Fruit fly (Drosophila melanogaster) whole organism, embryonic: ENCODE results near the gene CG17839.

Experiments used
- ATbp ChIP-seq: fragments of 200-800 bp; sonication (Bioruptor generic); optimal IDR thresholded peaks from 2 replicates; lab custom pipeline; 2017; ENCODE audit warnings: missing biosample characterization, mild to moderate bottlenecking, missing genetic modification characterization, missing genetic modification reagents
- BEAF-32 ChIP-seq: fragments of 200-800 bp; sonication (Bioruptor generic); optimal IDR thresholded peaks from 3 replicates; lab custom pipeline; 2017; ENCODE audit warnings: missing biosample characterization, missing genetic modification characterization, mild to moderate bottlenecking, moderate library complexity, missing genetic modification reagents
- CG10147 ChIP-seq: fragments of 200-800 bp; sonication (Bioruptor generic); optimal IDR thresholded peaks from 2 replicates; lab custom pipeline; 2019; ENCODE audit warnings: missing biosample characterization, mild to moderate bottlenecking, missing genetic modification characterization, moderate library complexity
- CG10321 ChIP-seq: fragments of 200-800 bp; sonication (Bioruptor generic); IDR thresholded peaks from 2 replicates; pipeline ENCODE4 v1.3.6; 2022; ENCODE audit warnings: missing biosample characterization, missing genetic modification characterization
- CG11696 ChIP-seq: fragments of 200-800 bp; sonication (Bioruptor generic); IDR thresholded peaks from 2 replicates; pipeline ENCODE4 v1.3.6; 2022; ENCODE audit warnings: missing biosample characterization, missing genetic modification characterization
- CG14050 ChIP-seq: fragments of 200-800 bp; sonication (Bioruptor generic); IDR thresholded peaks from 3 replicates; pipeline ENCODE4 v1.3.6; 2022; ENCODE audit warnings: missing biosample characterization, missing genetic modification characterization
- CG15601 ChIP-seq: fragments of 200-800 bp; sonication (Bioruptor generic); optimal IDR thresholded peaks from 3 replicates; lab custom pipeline; 2019; ENCODE audit warnings: missing biosample characterization, mild to moderate bottlenecking, missing genetic modification characterization, moderate library complexity
- CG16815 ChIP-seq: fragments of 200-800 bp; sonication (Bioruptor generic); optimal IDR thresholded peaks from 3 replicates; lab custom pipeline; 2017; ENCODE audit warnings: missing biosample characterization, mild to moderate bottlenecking, missing genetic modification characterization
- CG17612 ChIP-seq: fragments of 200-800 bp; sonication (Bioruptor generic); IDR thresholded peaks from 2 replicates; pipeline ENCODE4 v1.3.6; 2022; ENCODE audit warnings: missing biosample characterization, missing genetic modification characterization
- CG2116 ChIP-seq: fragments of 200-800 bp; sonication (Bioruptor generic); optimal IDR thresholded peaks from 3 replicates; lab custom pipeline; 2018; ENCODE audit warnings: missing biosample characterization, mild to moderate bottlenecking, missing genetic modification characterization
- CG2120 ChIP-seq: fragments of 200-800 bp; sonication (Bioruptor generic); optimal IDR thresholded peaks from 3 replicates; lab custom pipeline; 2016; ENCODE audit warnings: missing biosample characterization, missing genetic modification characterization
- CG2712 ChIP-seq: fragments of 200-800 bp; optimal IDR thresholded peaks from 3 replicates; lab custom pipeline; 2019; ENCODE audit warnings: missing biosample characterization, mild to moderate bottlenecking, missing genetic modification characterization, moderate library complexity
- CG32532 ChIP-seq: fragments of 200-800 bp; sonication (Bioruptor generic); IDR thresholded peaks from 2 replicates; pipeline ENCODE4 v1.3.6; 2022; ENCODE audit warnings: missing biosample characterization, missing genetic modification characterization
- CG3726 ChIP-seq: fragments of 200-800 bp; sonication (Bioruptor generic); IDR thresholded peaks from 3 replicates; pipeline ENCODE4, ENCODE4 v1.3.6; 2022; ENCODE audit warnings: missing biosample characterization, missing genetic modification characterization
- CG4328 ChIP-seq: fragments of 200-800 bp; sonication (Bioruptor generic); optimal IDR thresholded peaks from 3 replicates; lab custom pipeline; 2017; ENCODE audit warnings: missing biosample characterization, missing genetic modification reagents, missing genetic modification characterization
- CG7928 ChIP-seq: fragments of 200-800 bp; sonication (Bioruptor generic); optimal IDR thresholded peaks from 2 replicates; lab custom pipeline; 2017; ENCODE audit warnings: missing biosample characterization, mild to moderate bottlenecking, missing genetic modification characterization
- CG9817 ChIP-seq: fragments of 200-800 bp; sonication (Bioruptor generic); optimal IDR thresholded peaks from 2 replicates; lab custom pipeline; 2018; ENCODE audit warnings: missing biosample characterization, mild to moderate bottlenecking, missing genetic modification characterization, moderate library complexity
- Camta ChIP-seq: fragments of 200-800 bp; sonication (Bioruptor generic); optimal IDR thresholded peaks from 2 replicates; lab custom pipeline; 2016; ENCODE audit warnings: missing biosample characterization, missing genetic modification characterization
- Deaf1 ChIP-seq: fragments of 200-800 bp; optimal IDR thresholded peaks from 3 replicates; lab custom pipeline; 2019; ENCODE audit warnings: missing biosample characterization, mild to moderate bottlenecking, missing genetic modification characterization, moderate library complexity
- Eip74EF ChIP-seq, 2 experiments: fragments of 200-800 bp in 1 of 2; fragments of >200 bp in 1 of 2; sonication (Bioruptor generic) in 1 of 2; optimal IDR thresholded peaks; 2 replicates each; lab custom pipeline; 2017 to 2019; ENCODE audit warnings: missing biosample characterization in 2 of 2, missing genetic modification characterization in 2 of 2, mild to moderate bottlenecking in 1 of 2, moderate library complexity in 1 of 2
- Ets65A ChIP-seq: fragments of 200-800 bp; sonication (Bioruptor generic); peaks from one replicate; lab custom pipeline; 2016; ENCODE audit warnings: missing biosample characterization, missing genetic modification characterization
- Fer2 ChIP-seq: fragments of 200-800 bp; sonication (Bioruptor generic); optimal IDR thresholded peaks from 2 replicates; lab custom pipeline; 2018; ENCODE audit warnings: missing biosample characterization, mild to moderate bottlenecking, missing genetic modification characterization, moderate library complexity
- HLH54F ChIP-seq: fragments of 200-800 bp; sonication (Bioruptor generic); optimal IDR thresholded peaks from 3 replicates; lab custom pipeline; 2016; ENCODE audit warnings: missing biosample characterization, missing genetic modification characterization
- Hr78 ChIP-seq, 2 experiments: fragments of 200-800 bp in 1 of 2; fragments of >200 bp in 1 of 2; sonication (Bioruptor generic) in 1 of 2; optimal IDR thresholded peaks; 2 replicates each; lab custom pipeline; 2017 to 2019; ENCODE audit warnings: missing biosample characterization in 2 of 2, missing genetic modification characterization in 2 of 2, mild to moderate bottlenecking in 1 of 2, moderate library complexity in 1 of 2
- MESR4 ChIP-seq: fragments of 200-800 bp; sonication (Bioruptor generic); optimal IDR thresholded peaks from 2 replicates; lab custom pipeline; 2018; ENCODE audit warnings: missing biosample characterization, mild to moderate bottlenecking, missing genetic modification characterization, moderate library complexity
- Med ChIP-seq: fragments of 200-800 bp; sonication (Bioruptor generic); peaks from one replicate; lab custom pipeline; 2016; ENCODE audit warnings: missing biosample characterization, missing genetic modification characterization, mild to moderate bottlenecking, inconsistent platforms, moderate library complexity
- Meics ChIP-seq: fragments of 200-800 bp; sonication (Bioruptor generic); optimal IDR thresholded peaks from 2 replicates; lab custom pipeline; 2017; ENCODE audit warnings: missing biosample characterization, mild to moderate bottlenecking, missing genetic modification characterization
- Nf-YC ChIP-seq: fragments of 200-800 bp; optimal IDR thresholded peaks from 3 replicates; lab custom pipeline; 2019; ENCODE audit warnings: missing biosample characterization, mild to moderate bottlenecking, missing genetic modification characterization, moderate library complexity
- Poxn ChIP-seq: fragments of 200-800 bp; sonication (Bioruptor generic); IDR thresholded peaks from 2 replicates; pipeline ENCODE4 v1.3.6; 2022; ENCODE audit warnings: missing biosample characterization, missing genetic modification characterization
- Stat92E ChIP-seq, 3 experiments: fragments of >200 bp in 2 of 3; fragments of 200-800 bp in 1 of 3; sonication (Bioruptor generic) in 1 of 3; optimal IDR thresholded peaks; 2 replicates each; lab custom pipeline; 2017 to 2019; ENCODE audit warnings: missing biosample characterization in 3 of 3, missing genetic modification characterization in 3 of 3, mild to moderate bottlenecking in 1 of 3, moderate library complexity in 1 of 3
- ap ChIP-seq: fragments of 200-800 bp; sonication (Bioruptor generic); IDR thresholded peaks from 2 replicates; pipeline ENCODE4 v1.3.6; 2022; ENCODE audit warnings: missing biosample characterization, missing genetic modification characterization
- cg ChIP-seq: fragments of 200-800 bp; sonication (Bioruptor generic); optimal IDR thresholded peaks from 3 replicates; lab custom pipeline; 2019; ENCODE audit warnings: missing biosample characterization, mild to moderate bottlenecking, missing genetic modification characterization, moderate library complexity
- dmrt99B ChIP-seq: fragments of 200-800 bp; sonication (Bioruptor generic); optimal IDR thresholded peaks from 2 replicates; lab custom pipeline; 2018; ENCODE audit warnings: missing biosample characterization, mild to moderate bottlenecking, missing genetic modification characterization, moderate library complexity
- ham ChIP-seq: fragments of 200-800 bp; sonication (Bioruptor generic); IDR thresholded peaks from 2 replicates; pipeline ENCODE4 v1.3.6; 2022; ENCODE audit warnings: missing biosample characterization, missing genetic modification characterization
- lab ChIP-seq: fragments of 200-800 bp; sonication (Bioruptor generic); optimal IDR thresholded peaks from 3 replicates; lab custom pipeline; 2017; ENCODE audit warnings: missing biosample characterization, missing genetic modification characterization, mild to moderate bottlenecking, moderate library complexity, missing genetic modification reagents
- lov ChIP-seq, 2 experiments: fragments of 200-800 bp in 1 of 2; fragments of >200 bp in 1 of 2; sonication (Bioruptor generic) in 1 of 2; IDR thresholded peaks in 1 of 2; optimal IDR thresholded peaks in 1 of 2; 2 replicates in 1 of 2; 3 replicates in 1 of 2; pipeline versions ENCODE4 v1.3.6 to Lab custom; 2017 to 2022; ENCODE audit warnings: missing biosample characterization in 1 of 2, missing genetic modification characterization in 1 of 2
- mam ChIP-seq: fragments of 200-800 bp; sonication (Bioruptor generic); optimal IDR thresholded peaks from 3 replicates; lab custom pipeline; 2016; ENCODE audit warnings: missing biosample characterization, missing genetic modification characterization
- pita ChIP-seq: fragments of 200-800 bp; sonication (Bioruptor generic); optimal IDR thresholded peaks from 2 replicates; lab custom pipeline; 2017; ENCODE audit warnings: missing biosample characterization, mild to moderate bottlenecking, missing genetic modification characterization
- prd ChIP-seq, 3 experiments: fragments of >200 bp in 2 of 3; fragments of 200-800 bp in 1 of 3; sonication (Bioruptor generic) in 1 of 3; optimal IDR thresholded peaks in 2 of 3; IDR thresholded peaks in 1 of 3; 2 replicates in 2 of 3; 3 replicates in 1 of 3; pipeline versions ENCODE4 v1.3.6 to Lab custom; 2017 to 2022; ENCODE audit warnings: missing biosample characterization in 1 of 3, missing genetic modification characterization in 1 of 3
- trem ChIP-seq: fragments of 200-800 bp; optimal IDR thresholded peaks from 3 replicates; lab custom pipeline; 2019; ENCODE audit warnings: missing biosample characterization, mild to moderate bottlenecking, missing genetic modification characterization, moderate library complexity
- trh ChIP-seq: fragments of 200-800 bp; sonication (Bioruptor generic); optimal IDR thresholded peaks from 2 replicates; lab custom pipeline; 2016; ENCODE audit warnings: missing biosample characterization, missing genetic modification characterization
- tup ChIP-seq: fragments of 200-800 bp; sonication (Bioruptor generic); optimal IDR thresholded peaks from 2 replicates; lab custom pipeline; 2016; ENCODE audit warnings: missing biosample characterization, mild to moderate bottlenecking, missing genetic modification characterization, moderate library complexity
- unc-4 ChIP-seq: fragments of 200-800 bp; sonication (Bioruptor generic); IDR thresholded peaks from 2 replicates; pipeline ENCODE4 v1.3.6; 2022; ENCODE audit warnings: missing biosample characterization, missing genetic modification characterization; ENCODE audit not compliant: partially characterized antibody
- usp ChIP-seq: fragments of >200 bp; optimal IDR thresholded peaks from 2 replicates; lab custom pipeline; 2017; ENCODE audit warnings: missing biosample characterization, missing genetic modification characterization
- vvl ChIP-seq: fragments of 200-800 bp; sonication (Bioruptor generic); IDR thresholded peaks from 2 replicates; pipeline ENCODE4 v1.3.6; 2022; ENCODE audit warnings: missing biosample characterization, missing genetic modification characterization
- yki ChIP-seq: fragments of >200 bp; optimal IDR thresholded peaks from 3 replicates; lab custom pipeline; 2018
- zf30C ChIP-seq: fragments of 200-800 bp; sonication (Bioruptor generic); optimal IDR thresholded peaks from 3 replicates; lab custom pipeline; 2018; ENCODE audit warnings: missing biosample characterization, mild to moderate bottlenecking, missing genetic modification characterization

The CG17839 gene

DNA sequence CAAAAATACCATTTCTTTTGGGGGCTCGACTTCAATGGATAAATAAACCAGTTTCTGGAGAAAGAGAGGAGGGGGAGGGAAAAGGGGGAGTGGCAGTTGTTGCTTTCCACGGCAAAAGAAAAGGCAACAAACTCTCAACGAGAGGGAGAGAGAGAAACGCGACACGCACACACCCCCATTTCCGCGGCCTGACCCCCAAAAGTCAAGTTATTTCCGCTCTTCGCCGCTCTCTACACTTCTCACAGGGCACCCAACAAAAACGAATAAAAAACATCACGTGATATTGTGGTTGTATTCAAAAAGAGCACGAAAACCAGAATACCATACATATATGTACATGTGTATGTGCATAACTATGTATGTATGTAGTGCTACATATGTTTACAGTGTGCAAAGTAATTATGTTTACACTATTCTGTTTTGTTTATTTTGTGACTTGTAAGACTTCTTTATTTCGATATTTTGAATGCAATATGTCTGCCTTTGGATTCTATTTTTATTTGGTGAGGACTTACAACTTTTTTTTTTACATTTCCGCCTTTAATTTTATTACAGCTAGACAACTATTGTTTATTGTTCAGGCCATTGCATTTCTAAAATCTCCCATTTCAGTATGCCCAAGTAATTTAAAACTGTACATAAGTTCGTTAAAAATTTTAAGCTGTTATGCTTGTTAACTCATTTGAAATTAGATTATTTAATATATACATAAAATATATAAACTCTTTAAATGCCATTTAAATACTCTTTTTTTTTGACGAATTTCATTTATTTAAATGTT is 23.7 kb upstream of the CG17839 start (continued):
- TF ChIP-seq CG2712 (tag; lab: Kevin White, UChicago) (peak; percentile 72), Camta (GFP tag; lab: Kevin White, UChicago) (peak; percentile 50), unc-4 (GFP tag; lab: Robert Waterston, UW) (peak; percentile 56), zf30C (peak; percentile 36), yki (lab: Kevin White, UChicago) (no peak), CG14050 (GFP tag; lab: Robert Waterston, UW) (0 out of 3 replicates have a peak, but pooled peaks have one; percentile 35), Poxn (no peak), Stat92E (GFP tag; optimal IDR thresholded peaks at IDR 0.05; lab: Kevin White, UChicago) (peak in 1 of 3 experiments; percentile 86), ham (GFP tag; lab: Robert Waterston, UW) (no peak), HLH54F (peak; percentile 25), CG10321 (GFP tag; lab: Robert Waterston, UW) (no peak), vvl (peak; percentile 54), cg (GFP tag; lab: Kevin White, UChicago) (peak; percentile 97), CG15601 (tag; lab: Kevin White, UChicago) (peak; percentile 58), CG16815 (GFP tag; lab: Kevin White, UChicago) (peak; percentile 23), ap (GFP tag; lab: Robert Waterston, UW) (no peak), CG7928 (no peak), Meics (peak; percentile 74), mam (GFP tag; lab: Kevin White, UChicago) (peak; percentile 51), CG17612 (no peak), CG9817 (tag; lab: Kevin White, UChicago) (peak; percentile 20), usp (GFP tag; lab: Kevin White, UChicago) (no peak), trem (tag; lab: Kevin White, UChicago) (peak; percentile 42), Ets65A (GFP tag; lab: Kevin White, UChicago) (no peak), CG11696 (GFP tag; lab: Robert Waterston, UW) (no peak; the same call in 1 of the 2 replicates), CG2120 (peak; percentile 58), ATbp (GFP tag; lab: Kevin White, UChicago) (peak; percentile 47), prd (optimal IDR thresholded peaks at IDR 0.05; lab: Kevin White, UChicago) (no peak), prd (GFP tag; IDR thresholded peaks at IDR 0.05; lab: Robert Waterston, UW) (peak; percentile 51; the same call in 1 of the 3 replicates), Med (peak; percentile 80), CG32532 (peak; percentile 33; the same call in 1 of the 2 replicates), Hr78 (GFP tag; optimal IDR thresholded peaks at IDR 0.05; lab: Kevin White, UChicago) (peak in 1 of 2 experiments; percentile 97), BEAF-32 (GFP tag; lab: Kevin White, UChicago) (peak; percentile 13), tup (GFP tag; lab: Kevin White, UChicago) (no peak), lab (peak; percentile 64), Fer2 (tag; lab: Kevin White, UChicago) (no peak), pita (GFP tag; lab: Kevin White, UChicago) (no peak), MESR4 (GFP tag; lab: Kevin White, UChicago) (no peak), CG3726 (GFP tag; lab: Robert Waterston, UW) (no peak), trh (peak; percentile 45), CG4328 (GFP tag; lab: Kevin White, UChicago) (peak; percentile 81), Deaf1 (tag; lab: Kevin White, UChicago) (peak; percentile 28), Nf-YC (tag; lab: Kevin White, UChicago) (peak; percentile 55), Eip74EF (GFP tag; optimal IDR thresholded peaks at IDR 0.05; lab: Kevin White, UChicago) (peak in 1 of 2 experiments; percentile 98), CG2116 (GFP tag; lab: Kevin White, UChicago) (peak; percentile 12), dmrt99B (tag; lab: Kevin White, UChicago) (peak; percentile 79), CG10147 (peak; percentile 72), lov (optimal IDR thresholded peaks at IDR 0.05; lab: Kevin White, UChicago) (no peak), lov (GFP tag; IDR thresholded peaks at IDR 0.05; lab: Robert Waterston, UW) (no peak; the same call in 2 of the 3 replicates)
